Worm (Caenorhabditis elegans): ENCODE measurements around the gene math-14.

The math-14 gene

ce11 chrII:1899934-1900333 lies 30.7 kb downstream of the math-14 start, which contains the start of gene math-24:
TSS of gene math-24 (plus strand) at chrII:1900234.
- no peak for TF ChIP-seq unc-62 (GFP tag; optimal IDR thresholded peaks at IDR 0.05)

ce11 chrII:1901981-1902380 lies 32.8 kb downstream of the math-14 start, which contains the start of gene math-23:
TSS of gene math-23 (plus strand) at chrII:1902281.
- TF ChIP-seq unc-62 (GFP tag; optimal IDR thresholded peaks at IDR 0.05), result no peak

- no peak for TF ChIP-seq unc-62 (GFP tag; optimal IDR thresholded peaks at IDR 0.05)
These were observed 35.9 kb downstream of the math-14 start, which contains the start of gene math-22 for ce11 chrII:1905104-1905503. TSS of gene math-22 (plus strand) at chrII:1905404.

DNA sequence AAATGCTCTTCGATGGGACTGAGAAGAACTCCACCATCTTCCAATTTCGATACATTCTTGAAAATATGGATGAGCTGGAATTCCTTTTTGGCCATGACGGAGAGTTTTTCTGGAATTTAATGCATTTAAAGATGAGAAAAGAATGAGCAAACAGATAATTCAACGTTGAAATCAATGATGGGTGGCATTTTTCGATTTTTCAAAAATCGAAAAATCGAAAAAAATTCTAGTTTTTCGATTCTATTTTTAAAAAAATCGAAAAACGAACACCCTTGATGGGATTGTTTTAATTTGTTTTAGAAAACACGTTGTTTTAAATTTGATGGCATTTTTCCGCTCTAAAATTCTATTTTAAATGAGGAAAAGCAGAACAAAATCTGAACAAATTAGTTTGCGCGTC lies 43.5 kb downstream of the math-14 start, which contains the start of gene math-31:
TSS of gene math-31 (minus strand) at position 101 of the 400 bp plus-strand sequence.
- no peak for TF ChIP-seq unc-62 (GFP tag; optimal IDR thresholded peaks at IDR 0.05)

DNA sequence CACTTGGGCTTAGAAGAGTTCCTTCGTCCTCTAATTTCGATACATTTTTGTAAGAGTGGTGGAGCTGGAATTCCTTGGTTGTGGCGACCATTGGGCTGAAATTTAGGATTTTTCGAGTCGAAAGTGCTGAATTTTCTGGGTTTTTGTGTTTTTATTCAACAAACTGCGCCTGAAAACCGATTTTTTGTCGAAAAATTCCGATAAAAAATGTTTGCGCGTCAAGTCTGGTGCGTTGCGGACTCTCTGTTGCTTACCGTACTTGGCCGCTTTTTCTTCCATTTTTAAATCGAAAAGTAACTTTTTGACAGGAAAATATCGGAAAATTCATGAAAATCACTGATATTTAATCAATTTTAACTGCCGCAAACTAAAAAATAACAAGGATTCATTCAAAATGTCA lies 48.6 kb downstream of the math-14 start, which contains the start of gene bath-4:
TSS of gene bath-4 (minus strand) at position 101 of the 400 bp plus-strand sequence.
- TF ChIP-seq unc-62 (GFP tag; optimal IDR thresholded peaks at IDR 0.05), result no peak
